Worm (Caenorhabditis elegans) whole organism, young adult: ENCODE results near the gene T06D8.10.

Experiments
- B0035.1 ChIP-seq: sonication (generic microtip); optimal IDR thresholded peaks from 2 replicates; lab custom pipeline; 2016; ENCODE audit warnings: missing genetic modification characterization, mild to moderate bottlenecking, missing compliant biosample characterization, missing genotype, missing genetic modification reagents
- C06A6.2 ChIP-seq: fragments of 200-800 bp; sonication (Bioruptor generic); conservative IDR thresholded peaks from 2 replicates; pipeline ENCODE4 v1.3.6; 2022; ENCODE audit warnings: missing genetic modification characterization, missing compliant biosample characterization
- C17E4.6 ChIP-seq: fragments of 200-800 bp; sonication (Bioruptor generic); IDR thresholded peaks from 2 replicates; pipeline ENCODE4 v1.3.6; 2022; ENCODE audit warnings: missing genetic modification reagents, missing genetic modification characterization, missing compliant biosample characterization
- F33H1.4 ChIP-seq: fragments of 200-800 bp; sonication (Bioruptor generic); IDR thresholded peaks from 2 replicates; pipeline ENCODE4 v1.3.6; 2022; ENCODE audit warnings: missing genetic modification reagents, missing genetic modification characterization, missing compliant biosample characterization
- F57C9.4 ChIP-seq: sonication (generic microtip); optimal IDR thresholded peaks from 2 replicates; lab custom pipeline; 2017; ENCODE audit warnings: mild to moderate bottlenecking, missing genetic modification characterization, missing compliant biosample characterization
- K12H6.12 ChIP-seq: fragments of 200-800 bp; sonication (Bioruptor generic); optimal IDR thresholded peaks from 2 replicates; lab custom pipeline; 2018; ENCODE audit warnings: mild to moderate bottlenecking, missing genetic modification characterization, missing compliant biosample characterization
- T07F8.4 ChIP-seq: sonication (generic microtip); optimal IDR thresholded peaks from 2 replicates; lab custom pipeline; 2016; ENCODE audit warnings: mild to moderate bottlenecking, missing genetic modification characterization, moderate library complexity, missing compliant biosample characterization
- T26A5.8 ChIP-seq: sonication (generic microtip); optimal IDR thresholded peaks from 2 replicates; lab custom pipeline; 2016; ENCODE audit warnings: missing genetic modification characterization, missing compliant biosample characterization
- akir-1 ChIP-seq: fragments of 200-800 bp; sonication (Bioruptor generic); optimal IDR thresholded peaks from 2 replicates; lab custom pipeline; 2018; ENCODE audit warnings: mild to moderate bottlenecking, missing genetic modification characterization, moderate library complexity, missing compliant biosample characterization
- aptf-2 ChIP-seq: fragments of 200-800 bp; sonication (Bioruptor generic); conservative IDR thresholded peaks from 2 replicates; pipeline ENCODE4 v1.3.6; 2022; ENCODE audit warnings: missing genetic modification reagents, missing genetic modification characterization, missing compliant biosample characterization
- aptf-3 ChIP-seq: fragments of 200-800 bp; sonication (Bioruptor generic); IDR thresholded peaks from 2 replicates; pipeline ENCODE4 v1.3.6; 2022; ENCODE audit warnings: missing genetic modification characterization, missing compliant biosample characterization
- athp-1 ChIP-seq: sonication (generic microtip); optimal IDR thresholded peaks from 2 replicates; lab custom pipeline; 2017; ENCODE audit warnings: mild to moderate bottlenecking, missing genetic modification characterization, missing compliant biosample characterization
- attf-3 ChIP-seq: fragments of 200-800 bp; sonication (Bioruptor generic); conservative IDR thresholded peaks from 2 replicates; pipeline ENCODE4 v1.3.6; 2022; ENCODE audit warnings: missing genetic modification reagents, missing genetic modification characterization, missing compliant biosample characterization
- bed-1 ChIP-seq: fragments of 200-800 bp; sonication (Bioruptor generic); IDR thresholded peaks from 2 replicates; pipeline ENCODE4 v1.3.6; 2022; ENCODE audit warnings: missing genetic modification reagents, missing genetic modification characterization, missing compliant biosample characterization
- ccch-3 ChIP-seq: fragments of 200-800 bp; sonication (Bioruptor generic); optimal IDR thresholded peaks from 2 replicates; lab custom pipeline; 2018; ENCODE audit warnings: mild to moderate bottlenecking, missing genetic modification characterization, missing compliant biosample characterization
- cebp-1 ChIP-seq, 2 experiments: fragments of 200-800 bp in 1 of 2; sonication (Bioruptor generic) in 1 of 2; sonication (generic microtip) in 1 of 2; IDR thresholded peaks in 1 of 2; optimal IDR thresholded peaks in 1 of 2; 2 replicates each; pipeline versions ENCODE4 v1.3.6 to Lab custom; 2017 to 2022; ENCODE audit warnings: missing compliant biosample characterization in 2 of 2, missing genetic modification characterization in 2 of 2, mild to moderate bottlenecking in 1 of 2, missing genetic modification reagents in 1 of 2, moderate library complexity in 1 of 2
- ceh-91 ChIP-seq: fragments of 200-800 bp; sonication (Bioruptor generic); IDR thresholded peaks from 2 replicates; pipeline ENCODE4 v1.3.6; 2022; ENCODE audit warnings: missing genetic modification reagents, missing genetic modification characterization, missing compliant biosample characterization
- chd-7 ChIP-seq: sonication (generic microtip); optimal IDR thresholded peaks from 2 replicates; lab custom pipeline; 2016; ENCODE audit warnings: mild to moderate bottlenecking, missing genetic modification characterization, moderate library complexity, missing compliant biosample characterization
- die-1 ChIP-seq: sonication (generic microtip); optimal IDR thresholded peaks from 2 replicates; lab custom pipeline; 2016; ENCODE audit warnings: missing genotype, mild to moderate bottlenecking, missing genetic modification characterization, missing compliant biosample characterization
- efl-1 ChIP-seq: fragments of 150-350 bp; optimal IDR thresholded peaks from 2 replicates; lab custom pipeline; 2014; ENCODE audit warnings: missing biosample characterization, missing genetic modification reagents, missing genetic modification characterization
- egl-18 ChIP-seq: fragments of 200-800 bp; sonication (Bioruptor generic); IDR thresholded peaks from 2 replicates; pipeline ENCODE4 v1.3.6; 2022; ENCODE audit warnings: missing genetic modification reagents, missing genetic modification characterization, missing compliant biosample characterization
- ekl-4 ChIP-seq: fragments of 200-800 bp; sonication (Bioruptor generic); IDR thresholded peaks from 2 replicates; pipeline ENCODE4 v1.3.6; 2022; ENCODE audit warnings: missing genetic modification reagents, missing genetic modification characterization, missing compliant biosample characterization
- ets-4 ChIP-seq: fragments of 200-800 bp; sonication (Bioruptor generic); optimal IDR thresholded peaks from 2 replicates; lab custom pipeline; 2018; ENCODE audit warnings: mild to moderate bottlenecking, missing genetic modification characterization, missing compliant biosample characterization
- hrde-1 ChIP-seq: sonication (generic microtip); optimal IDR thresholded peaks from 2 replicates; lab custom pipeline; 2016; ENCODE audit warnings: missing genetic modification characterization, mild to moderate bottlenecking, missing compliant biosample characterization, moderate library complexity, missing genotype, missing genetic modification reagents, borderline replicate concordance
- hsf-1 ChIP-seq: fragments of 200-800 bp; sonication (Bioruptor generic); IDR thresholded peaks from 2 replicates; pipeline ENCODE4 v1.3.6; 2022; ENCODE audit warnings: missing genetic modification reagents, missing genetic modification characterization, missing compliant biosample characterization
- lsl-1 ChIP-seq: fragments of 200-800 bp; sonication (Bioruptor generic); optimal IDR thresholded peaks from 2 replicates; lab custom pipeline; 2018; ENCODE audit warnings: mild to moderate bottlenecking, missing genetic modification characterization, moderate library complexity, missing compliant biosample characterization
- lsy-27 ChIP-seq: sonication (generic microtip); optimal IDR thresholded peaks from 2 replicates; lab custom pipeline; 2017; ENCODE audit warnings: missing genetic modification characterization, mild to moderate bottlenecking, missing compliant biosample characterization, antibody characterized with exemption, missing genotype, borderline replicate concordance; ENCODE audit not compliant: insufficient read depth
- madf-10 ChIP-seq: sonication (generic microtip); optimal IDR thresholded peaks from 2 replicates; lab custom pipeline; 2016; ENCODE audit warnings: mild to moderate bottlenecking, missing genetic modification characterization, missing compliant biosample characterization
- mcd-1 ChIP-seq: fragments of 200-800 bp; sonication (Bioruptor generic); IDR thresholded peaks from 2 replicates; pipeline ENCODE4 v1.3.6; 2022; ENCODE audit warnings: missing genetic modification reagents, missing genetic modification characterization, missing compliant biosample characterization
- nfya-1 ChIP-seq: sonication (generic microtip); optimal IDR thresholded peaks from 2 replicates; lab custom pipeline; 2017; ENCODE audit warnings: antibody characterized with exemption, missing compliant biosample characterization, missing genetic modification characterization, borderline replicate concordance; ENCODE audit not compliant: insufficient read depth
- nfyb-1 ChIP-seq: fragments of 200-800 bp; sonication (Bioruptor generic); IDR thresholded peaks from 2 replicates; pipeline ENCODE4 v1.3.6; 2022; ENCODE audit warnings: missing genetic modification reagents, missing genetic modification characterization, missing compliant biosample characterization
- nhr-120 ChIP-seq: fragments of 200-800 bp; sonication (Bioruptor generic); IDR thresholded peaks from 2 replicates; pipeline ENCODE4 v1.3.6; 2022; ENCODE audit warnings: missing genetic modification characterization, missing compliant biosample characterization
- nhr-179 ChIP-seq: sonication (generic microtip); optimal IDR thresholded peaks from 2 replicates; lab custom pipeline; 2016; ENCODE audit warnings: mild to moderate bottlenecking, missing genetic modification characterization, missing compliant biosample characterization
- pbrm-1 ChIP-seq: fragments of 200-800 bp; sonication (Bioruptor generic); IDR thresholded peaks from 2 replicates; pipeline ENCODE4 v1.3.6; 2022; ENCODE audit warnings: missing genetic modification reagents, missing genetic modification characterization, missing compliant biosample characterization
- repo-1 ChIP-seq: sonication (generic microtip); optimal IDR thresholded peaks from 2 replicates; lab custom pipeline; 2017; ENCODE audit warnings: mild to moderate bottlenecking, missing genetic modification characterization, missing compliant biosample characterization
- rpc-1 ChIP-seq, 2 experiments: fragments of 150-350 bp in 1 of 2; sonication (generic microtip) in 1 of 2; optimal IDR thresholded peaks; 2 replicates each; lab custom pipeline; 2014 to 2018; ENCODE audit warnings: missing biosample characterization in 1 of 2, missing genetic modification characterization in 1 of 2, missing genetic modification reagents in 1 of 2, missing genotype in 1 of 2
- sea-2 ChIP-seq: fragments of 200-800 bp; sonication (Bioruptor generic); IDR thresholded peaks from 2 replicates; pipeline ENCODE4 v1.3.6; 2022; ENCODE audit warnings: missing genetic modification characterization, missing compliant biosample characterization
- snpc-4 ChIP-seq, 5 experiments: fragments of 150-350 bp in 1 of 5; sonication (generic microtip) in 4 of 5; optimal IDR thresholded peaks; 2 replicates each; lab custom pipeline; 2014 to 2018; ENCODE audit warnings: missing genetic modification characterization in 5 of 5, missing biosample characterization in 3 of 5, antibody characterized with exemption in 2 of 5, mild to moderate bottlenecking in 2 of 5, missing compliant biosample characterization in 2 of 5, missing genotype in 2 of 5, moderate library complexity in 2 of 5, missing genetic modification reagents in 1 of 5
- sptf-2 ChIP-seq: fragments of 200-800 bp; sonication (Bioruptor generic); optimal IDR thresholded peaks from 2 replicates; lab custom pipeline; 2018; ENCODE audit warnings: mild to moderate bottlenecking, missing genetic modification characterization, missing compliant biosample characterization
- zfh-2 ChIP-seq: fragments of 200-800 bp; sonication (Bioruptor generic); conservative IDR thresholded peaks from 2 replicates; pipeline ENCODE4 v1.3.6; 2022; ENCODE audit warnings: missing genetic modification reagents, missing genetic modification characterization, missing compliant biosample characterization
- ztf-22 ChIP-seq: fragments of 200-800 bp; sonication (Bioruptor generic); optimal IDR thresholded peaks from 2 replicates; lab custom pipeline; 2018; ENCODE audit warnings: mild to moderate bottlenecking, missing genetic modification characterization, moderate library complexity, missing compliant biosample characterization
- ztf-25 ChIP-seq: fragments of 200-800 bp; sonication (Bioruptor generic); IDR thresholded peaks from 2 replicates; pipeline ENCODE4 v1.3.6; 2022; ENCODE audit warnings: missing genetic modification reagents, missing genetic modification characterization, missing compliant biosample characterization
- ztf-26 ChIP-seq: sonication (generic microtip); optimal IDR thresholded peaks from 2 replicates; lab custom pipeline; 2017; ENCODE audit warnings: missing genetic modification characterization, missing compliant biosample characterization
- ztf-28 ChIP-seq: fragments of 200-800 bp; sonication (Bioruptor generic); IDR thresholded peaks from 2 replicates; pipeline ENCODE4 v1.3.6; 2022; ENCODE audit warnings: missing genetic modification reagents, missing genetic modification characterization, missing compliant biosample characterization
- ztf-6 ChIP-seq: fragments of 200-800 bp; sonication (Bioruptor generic); IDR thresholded peaks from 2 replicates; pipeline ENCODE4 v1.3.6; 2022; ENCODE audit warnings: missing genetic modification reagents, missing genetic modification characterization, missing compliant biosample characterization

T06D8.10 gene

ce11 chrII:11293433-11293832 lies 46.1 kb upstream of the T06D8.10 start, which contains the start of gene C47G2.4 (continued):
- no peak for TF ChIP-seq ztf-22 (GFP tag; lab: Kevin White, UChicago)
- TF ChIP-seq aptf-3 (GFP tag; lab: Robert Waterston, UW): no peak
- TF ChIP-seq ets-4 (GFP tag; lab: Kevin White, UChicago): no peak
- TF ChIP-seq rpc-1 (optimal IDR thresholded peaks at IDR 0.05; lab: Kevin White, UChicago): no peak
- no peak for TF ChIP-seq rpc-1 (tag; optimal IDR thresholded peaks at IDR 0.05; lab: Kevin White, UChicago)
- peak; percentile 63 for TF ChIP-seq efl-1 (GFP tag; lab: Kevin White, UChicago)
- peak; percentile 55; the same call in 1 of the 2 replicates for TF ChIP-seq attf-3 (GFP tag; lab: Robert Waterston, UW)
- no peak for TF ChIP-seq aptf-2 (GFP tag; lab: Robert Waterston, UW)
- no peak for TF ChIP-seq nhr-120 (GFP tag; lab: Robert Waterston, UW)
- no peak for TF ChIP-seq die-1
- TF ChIP-seq repo-1 (tag; lab: Kevin White, UChicago): no peak
- 0 out of 2 replicates have a peak, but pooled peaks have one; percentile 11 for TF ChIP-seq ztf-28 (GFP tag; lab: Robert Waterston, UW)
- TF ChIP-seq egl-18 (GFP tag; lab: Robert Waterston, UW): no peak
- TF ChIP-seq T07F8.4 (tag; lab: Kevin White, UChicago): no peak
- TF ChIP-seq C06A6.2 (GFP tag; lab: Robert Waterston, UW): no peak
- TF ChIP-seq chd-7: no peak
- no peak for TF ChIP-seq ccch-3
- TF ChIP-seq F57C9.4 (tag; lab: Kevin White, UChicago): no peak
- no peak for TF ChIP-seq akir-1 (GFP tag; lab: Kevin White, UChicago)
- no peak for TF ChIP-seq K12H6.12 (tag; lab: Kevin White, UChicago)
- TF ChIP-seq B0035.1 (tag; lab: Kevin White, UChicago): no peak
- no peak for TF ChIP-seq madf-10 (tag; lab: Kevin White, UChicago)
- TF ChIP-seq nhr-179 (tag; lab: Kevin White, UChicago): no peak
- TF ChIP-seq snpc-4 (GFP tag; optimal IDR thresholded peaks at IDR 0.05; lab: Kevin White, UChicago): no peak
- peak in 3 of 4 experiments; percentile 16 to 49 (median 40) for TF ChIP-seq snpc-4 (tag; optimal IDR thresholded peaks at IDR 0.05; lab: Kevin White, UChicago)
- no peak for TF ChIP-seq C17E4.6 (GFP tag; lab: Robert Waterston, UW)
- peak; percentile 78 for TF ChIP-seq athp-1 (tag; lab: Kevin White, UChicago)
- no peak for TF ChIP-seq ztf-26 (tag; lab: Kevin White, UChicago)
- TF ChIP-seq ztf-6 (GFP tag; lab: Robert Waterston, UW): no peak
- TF ChIP-seq zfh-2 (GFP tag; lab: Robert Waterston, UW): no peak
- no peak for TF ChIP-seq bed-1 (GFP tag; lab: Robert Waterston, UW)
- TF ChIP-seq hsf-1 (GFP tag; lab: Robert Waterston, UW): no peak
- TF ChIP-seq ztf-25 (GFP tag; lab: Robert Waterston, UW): no peak
- TF ChIP-seq T26A5.8 (tag; lab: Kevin White, UChicago): no peak
- no peak for TF ChIP-seq lsy-27 (tag; lab: Kevin White, UChicago)
- TF ChIP-seq nfya-1 (tag; lab: Kevin White, UChicago): no peak
- 0 out of 2 replicates have a peak, but pooled peaks have one; percentile 38 for TF ChIP-seq pbrm-1 (GFP tag; lab: Robert Waterston, UW)
- TF ChIP-seq hrde-1 (tag; lab: Kevin White, UChicago): no peak

DNA sequence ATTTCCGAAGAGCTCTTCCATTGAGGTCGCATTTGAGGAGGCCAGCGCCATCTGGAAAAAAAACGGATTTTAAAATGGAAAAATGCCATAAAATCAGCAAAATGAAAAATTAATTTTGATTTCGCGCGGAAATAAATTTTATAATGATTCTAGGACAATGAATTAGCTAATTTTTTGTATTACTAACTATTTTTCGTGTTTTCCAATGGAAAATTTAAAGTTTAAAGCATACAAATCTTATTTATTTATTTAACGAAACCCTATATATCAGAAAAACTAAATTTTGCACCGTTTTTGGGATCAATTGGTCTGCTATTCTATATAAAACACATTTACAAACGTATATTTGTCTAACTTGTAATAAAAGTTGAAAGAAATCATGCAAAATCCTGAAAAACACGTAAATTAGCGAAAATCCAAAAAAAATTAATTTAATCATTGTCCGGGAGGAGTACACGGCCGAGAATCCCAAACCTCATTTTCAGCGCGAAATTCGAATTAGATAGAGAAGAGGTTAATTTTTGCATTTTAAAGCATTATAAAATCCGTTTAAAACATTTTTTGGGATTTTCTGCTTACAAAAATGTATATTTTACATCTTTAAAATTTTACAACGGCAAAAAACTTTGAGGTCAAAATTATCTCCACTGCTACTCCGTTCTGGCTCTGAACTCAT lies 42.9 kb upstream of the T06D8.10 start, which contains the start of gene C47G2.3:
C47G2.3 (minus strand) TSS at position 51 of the 676 bp plus-strand sequence.
- TF ChIP-seq cebp-1 (GFP tag; IDR thresholded peaks at IDR 0.05; lab: Robert Waterston, UW) (no peak), cebp-1 (tag; optimal IDR thresholded peaks at IDR 0.05; lab: Kevin White, UChicago) (no peak), mcd-1 (GFP tag; lab: Robert Waterston, UW) (peak; percentile 66), ceh-91 (peak; percentile 49; the same call in 1 of the 2 replicates), lsl-1 (GFP tag; lab: Kevin White, UChicago) (peak; percentile 49), sea-2 (no peak), ekl-4 (GFP tag; lab: Robert Waterston, UW) (peak; percentile 37; the same call in 1 of the 2 replicates), F33H1.4 (GFP tag; lab: Robert Waterston, UW) (peak; percentile 43; the same call in 1 of the 2 replicates), efl-1 (GFP tag; lab: Kevin White, UChicago) (peak; percentile 55), nfyb-1 (GFP tag; lab: Robert Waterston, UW) (no peak), sptf-2 (GFP tag; lab: Kevin White, UChicago) (no peak), ztf-25 (GFP tag; lab: Robert Waterston, UW) (0 out of 2 replicates have a peak, but pooled peaks have one; percentile 39)
